Worm (Caenorhabditis elegans) whole organism, young adult: ENCODE data around the gene srw-118.

ENCODE experiments used
- C17E4.6 ChIP-seq: fragments of 200-800 bp; sonication (Bioruptor generic); IDR thresholded peaks from 2 replicates; pipeline ENCODE4 v1.3.6; 2022; ENCODE audit warnings: missing genetic modification reagents, missing genetic modification characterization, missing compliant biosample characterization
- F57A8.1 ChIP-seq: fragments of 200-800 bp; sonication (Bioruptor generic); optimal IDR thresholded peaks from 2 replicates; lab custom pipeline; 2018; ENCODE audit warnings: mild to moderate bottlenecking, missing genetic modification characterization, moderate library complexity, missing compliant biosample characterization
- K11D2.4 ChIP-seq: fragments of 200-800 bp; sonication (Bioruptor generic); IDR thresholded peaks from 2 replicates; pipeline ENCODE4 v1.3.6; 2022; ENCODE audit warnings: missing genetic modification reagents, missing genetic modification characterization, missing compliant biosample characterization
- K12H6.12 ChIP-seq: fragments of 200-800 bp; sonication (Bioruptor generic); optimal IDR thresholded peaks from 2 replicates; lab custom pipeline; 2018; ENCODE audit warnings: mild to moderate bottlenecking, missing genetic modification characterization, missing compliant biosample characterization
- Y56A3A.18 ChIP-seq: fragments of 200-800 bp; sonication (Bioruptor generic); IDR thresholded peaks from 2 replicates; pipeline ENCODE4 v1.3.6; 2022; ENCODE audit warnings: missing genetic modification reagents, missing genetic modification characterization, missing compliant biosample characterization
- ZK185.1 ChIP-seq: sonication (generic microtip); optimal IDR thresholded peaks from 2 replicates; lab custom pipeline; 2016; ENCODE audit warnings: mild to moderate bottlenecking, missing genetic modification characterization, missing compliant biosample characterization; ENCODE audit not compliant: poor library complexity, severe bottlenecking
- atf-7 ChIP-seq: sonication (generic microtip); optimal IDR thresholded peaks from 2 replicates; lab custom pipeline; 2017; ENCODE audit warnings: mild to moderate bottlenecking, missing genetic modification characterization, missing compliant biosample characterization
- ccch-3 ChIP-seq: fragments of 200-800 bp; sonication (Bioruptor generic); optimal IDR thresholded peaks from 2 replicates; lab custom pipeline; 2018; ENCODE audit warnings: mild to moderate bottlenecking, missing genetic modification characterization, missing compliant biosample characterization
- cebp-1 ChIP-seq, 2 experiments: fragments of 200-800 bp in 1 of 2; sonication (Bioruptor generic) in 1 of 2; sonication (generic microtip) in 1 of 2; IDR thresholded peaks in 1 of 2; optimal IDR thresholded peaks in 1 of 2; 2 replicates each; pipeline versions ENCODE4 v1.3.6 to Lab custom; 2017 to 2022; ENCODE audit warnings: missing compliant biosample characterization in 2 of 2, missing genetic modification characterization in 2 of 2, mild to moderate bottlenecking in 1 of 2, missing genetic modification reagents in 1 of 2, moderate library complexity in 1 of 2
- cebp-2 ChIP-seq: fragments of 200-800 bp; sonication (Bioruptor generic); IDR thresholded peaks from 2 replicates; pipeline ENCODE4 v1.3.6; 2022; ENCODE audit warnings: missing genetic modification characterization, missing compliant biosample characterization
- ceh-91 ChIP-seq: fragments of 200-800 bp; sonication (Bioruptor generic); IDR thresholded peaks from 2 replicates; pipeline ENCODE4 v1.3.6; 2022; ENCODE audit warnings: missing genetic modification reagents, missing genetic modification characterization, missing compliant biosample characterization
- chd-7 ChIP-seq: sonication (generic microtip); optimal IDR thresholded peaks from 2 replicates; lab custom pipeline; 2016; ENCODE audit warnings: mild to moderate bottlenecking, missing genetic modification characterization, moderate library complexity, missing compliant biosample characterization
- die-1 ChIP-seq: sonication (generic microtip); optimal IDR thresholded peaks from 2 replicates; lab custom pipeline; 2016; ENCODE audit warnings: missing genotype, mild to moderate bottlenecking, missing genetic modification characterization, missing compliant biosample characterization
- dpff-1 ChIP-seq: sonication (generic microtip); optimal IDR thresholded peaks from 2 replicates; lab custom pipeline; 2017; ENCODE audit warnings: mild to moderate bottlenecking, missing genetic modification characterization, missing compliant biosample characterization
- egl-18 ChIP-seq: fragments of 200-800 bp; sonication (Bioruptor generic); IDR thresholded peaks from 2 replicates; pipeline ENCODE4 v1.3.6; 2022; ENCODE audit warnings: missing genetic modification reagents, missing genetic modification characterization, missing compliant biosample characterization
- ekl-4 ChIP-seq: fragments of 200-800 bp; sonication (Bioruptor generic); IDR thresholded peaks from 2 replicates; pipeline ENCODE4 v1.3.6; 2022; ENCODE audit warnings: missing genetic modification reagents, missing genetic modification characterization, missing compliant biosample characterization
- him-1 ChIP-seq: sonication (generic microtip); optimal IDR thresholded peaks from 2 replicates; lab custom pipeline; 2016; ENCODE audit warnings: missing genotype, missing genetic modification reagents, missing genetic modification characterization, missing compliant biosample characterization
- hmg-1.2 ChIP-seq: fragments of 200-800 bp; sonication (Bioruptor generic); IDR thresholded peaks from 2 replicates; pipeline ENCODE4 v1.3.6; 2022; ENCODE audit warnings: missing genetic modification reagents, missing genetic modification characterization, missing compliant biosample characterization
- hrde-1 ChIP-seq: sonication (generic microtip); optimal IDR thresholded peaks from 2 replicates; lab custom pipeline; 2016; ENCODE audit warnings: missing genetic modification characterization, mild to moderate bottlenecking, missing compliant biosample characterization, moderate library complexity, missing genotype, missing genetic modification reagents, borderline replicate concordance
- lir-1 ChIP-seq: fragments of 200-800 bp; sonication (Bioruptor generic); conservative IDR thresholded peaks from 2 replicates; pipeline ENCODE4 v1.3.6; 2022; ENCODE audit warnings: missing genetic modification reagents, missing genetic modification characterization, missing compliant biosample characterization
- madf-3 ChIP-seq: fragments of 200-800 bp; sonication (Bioruptor generic); IDR thresholded peaks from 2 replicates; pipeline ENCODE4 v1.3.6; 2022; ENCODE audit warnings: missing genetic modification reagents, missing genetic modification characterization, missing compliant biosample characterization
- madf-6 ChIP-seq: fragments of 200-800 bp; sonication (Bioruptor generic); IDR thresholded peaks from 2 replicates; pipeline ENCODE4 v1.3.6; 2022; ENCODE audit warnings: missing genetic modification reagents, missing genetic modification characterization, missing compliant biosample characterization
- mel-28 ChIP-seq: sonication (generic microtip); optimal IDR thresholded peaks from 2 replicates; lab custom pipeline; 2016; ENCODE audit warnings: borderline replicate concordance, mild to moderate bottlenecking, missing genetic modification characterization, missing compliant biosample characterization
- nhr-179 ChIP-seq: sonication (generic microtip); optimal IDR thresholded peaks from 2 replicates; lab custom pipeline; 2016; ENCODE audit warnings: mild to moderate bottlenecking, missing genetic modification characterization, missing compliant biosample characterization
- nhr-27 ChIP-seq: fragments of 200-800 bp; sonication (Bioruptor generic); optimal IDR thresholded peaks from 2 replicates; lab custom pipeline; 2018; ENCODE audit warnings: mild to moderate bottlenecking, missing genetic modification characterization, moderate library complexity, missing compliant biosample characterization
- nhr-80 ChIP-seq: sonication (generic microtip); optimal IDR thresholded peaks from 2 replicates; lab custom pipeline; 2016; ENCODE audit warnings: missing genetic modification characterization, missing compliant biosample characterization
- snpc-1.1 ChIP-seq: sonication (generic microtip); optimal IDR thresholded peaks from 2 replicates; lab custom pipeline; 2017; ENCODE audit warnings: missing genetic modification characterization, mild to moderate bottlenecking, missing compliant biosample characterization, antibody characterized with exemption, moderate library complexity, missing genotype, missing genetic modification reagents; ENCODE audit not compliant: insufficient read depth
- tlf-1 ChIP-seq: fragments of 200-800 bp; sonication (Bioruptor generic); optimal IDR thresholded peaks from 2 replicates; lab custom pipeline; 2018; ENCODE audit warnings: mild to moderate bottlenecking, missing genetic modification characterization, missing compliant biosample characterization
- unc-62 ChIP-seq: fragments of 150-350 bp; optimal IDR thresholded peaks from 2 replicates; lab custom pipeline; 2014; ENCODE audit warnings: missing biosample characterization, missing genetic modification reagents, missing genetic modification characterization
- zfh-2 ChIP-seq: fragments of 200-800 bp; sonication (Bioruptor generic); conservative IDR thresholded peaks from 2 replicates; pipeline ENCODE4 v1.3.6; 2022; ENCODE audit warnings: missing genetic modification reagents, missing genetic modification characterization, missing compliant biosample characterization
- ztf-26 ChIP-seq: sonication (generic microtip); optimal IDR thresholded peaks from 2 replicates; lab custom pipeline; 2017; ENCODE audit warnings: missing genetic modification characterization, missing compliant biosample characterization
- ztf-28 ChIP-seq: fragments of 200-800 bp; sonication (Bioruptor generic); IDR thresholded peaks from 2 replicates; pipeline ENCODE4 v1.3.6; 2022; ENCODE audit warnings: missing genetic modification reagents, missing genetic modification characterization, missing compliant biosample characterization
- ztf-6 ChIP-seq: fragments of 200-800 bp; sonication (Bioruptor generic); IDR thresholded peaks from 2 replicates; pipeline ENCODE4 v1.3.6; 2022; ENCODE audit warnings: missing genetic modification reagents, missing genetic modification characterization, missing compliant biosample characterization

The srw-118 gene

ce11 chrV:3021306-3021705, 41.4 kb upstream of the srw-118 start, which contains the start of gene irld-12 (continued):
- no peak for TF ChIP-seq him-1 (tag; lab: Kevin White, UChicago)

- TF ChIP-seq die-1 (tag; lab: Kevin White, UChicago), result no peak
- no peak for TF ChIP-seq dpff-1 (tag; lab: Kevin White, UChicago)
- TF ChIP-seq hmg-1.2 (GFP tag; lab: Robert Waterston, UW), result no peak
- no peak for TF ChIP-seq egl-18 (GFP tag; lab: Robert Waterston, UW)
- peak; percentile 67 for TF ChIP-seq zfh-2 (GFP tag; lab: Robert Waterston, UW)
Observed at ce11 chrV:3017930-3018329, 38.1 kb upstream of the srw-118 start.

ce11 chrV:3014185-3014584, 34.3 kb upstream of the srw-118 start, which contains the start of gene K12D9.1:
TSS of gene K12D9.1 (plus strand) at chrV:3014485.
- TF ChIP-seq K11D2.4 (GFP tag; lab: Robert Waterston, UW) (no peak), mel-28 (no peak), ztf-6 (no peak), hrde-1 (tag; lab: Kevin White, UChicago) (no peak), ceh-91 (no peak), unc-62 (no peak), tlf-1 (no peak), F57A8.1 (no peak), cebp-2 (GFP tag; lab: Robert Waterston, UW) (no peak), ekl-4 (GFP tag; lab: Robert Waterston, UW) (no peak), ZK185.1 (no peak), C17E4.6 (no peak), ccch-3 (GFP tag; lab: Kevin White, UChicago) (no peak), ztf-26 (tag; lab: Kevin White, UChicago) (no peak), nhr-80 (tag; lab: Kevin White, UChicago) (no peak), madf-6 (GFP tag; lab: Robert Waterston, UW) (no peak), chd-7 (tag; lab: Kevin White, UChicago) (no peak)

- TF ChIP-seq zfh-2 (GFP tag; lab: Robert Waterston, UW), result no peak
Observed at ce11 chrV:3011394-3011793, 31.5 kb upstream of the srw-118 start, which contains the start of gene srw-135. TSS of gene srw-135 (minus strand) at chrV:3011494.

ce11 chrV:3010468-3010867, 30.6 kb upstream of the srw-118 start, which contains the start of gene srw-136:
TSS of gene srw-136 (minus strand) at chrV:3010568.
- TF ChIP-seq ztf-28 (GFP tag; lab: Robert Waterston, UW) (no peak), cebp-1 (GFP tag; IDR thresholded peaks at IDR 0.05; lab: Robert Waterston, UW) (no peak), cebp-1 (tag; optimal IDR thresholded peaks at IDR 0.05; lab: Kevin White, UChicago) (no peak), Y56A3A.18 (GFP tag; lab: Robert Waterston, UW) (no peak), nhr-179 (tag; lab: Kevin White, UChicago) (no peak), atf-7 (tag; lab: Kevin White, UChicago) (no peak), nhr-27 (tag; lab: Kevin White, UChicago) (no peak), madf-3 (no peak), K12H6.12 (tag; lab: Kevin White, UChicago) (no peak), snpc-1.1 (tag; lab: Kevin White, UChicago) (no peak), lir-1 (GFP tag; lab: Robert Waterston, UW) (no peak), ztf-26 (tag; lab: Kevin White, UChicago) (no peak)
